Worm (Caenorhabditis elegans) whole organism, L3 larva: ENCODE data around the gene str-176.

Experiments
- ZK546.5 ChIP-seq: sonication (generic microtip); optimal IDR thresholded peaks from 2 replicates; lab custom pipeline; 2017; ENCODE audit warnings: missing biosample characterization, missing genetic modification characterization
- ama-1 ChIP-seq: fragments of 150-350 bp; optimal IDR thresholded peaks from 2 replicates; lab custom pipeline; 2018
- ceh-16 ChIP-seq: sonication (generic microtip); optimal IDR thresholded peaks from 2 replicates; lab custom pipeline; 2017; ENCODE audit warnings: missing biosample characterization, missing genetic modification characterization
- fkh-10 ChIP-seq: sonication (generic microtip); optimal IDR thresholded peaks from 2 replicates; lab custom pipeline; 2017; ENCODE audit warnings: missing biosample characterization, missing genetic modification reagents, missing genetic modification characterization
- jun-1 ChIP-seq: fragments of 150-350 bp; optimal IDR thresholded peaks from 2 replicates; lab custom pipeline; 2014; ENCODE audit warnings: missing biosample characterization, missing genetic modification reagents, missing genetic modification characterization
- nhr-77 ChIP-seq: fragments of 150-350 bp; optimal IDR thresholded peaks from 2 replicates; lab custom pipeline; 2014; ENCODE audit warnings: missing biosample characterization, missing genetic modification characterization

DNA sequence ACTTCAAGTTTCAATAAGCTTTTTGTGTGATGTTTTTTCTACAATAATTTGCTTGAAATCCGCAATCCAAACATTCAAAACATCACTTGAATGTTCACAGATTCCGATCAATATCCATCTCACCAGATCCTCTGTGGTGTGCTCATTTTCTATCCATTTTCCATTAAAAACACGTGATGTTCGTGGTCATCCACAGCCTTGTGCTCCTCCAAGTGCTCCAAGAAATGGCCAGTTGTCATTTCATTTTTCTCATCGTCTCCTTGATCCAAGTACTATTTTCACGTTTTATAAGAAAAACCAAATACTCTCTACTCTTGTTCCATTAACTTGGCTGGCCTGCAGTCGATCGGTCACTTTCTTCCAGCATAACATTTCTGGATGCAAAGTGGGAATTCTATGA, 12.6 kb upstream of the str-176 start:
- no peak for TF ChIP-seq jun-1 (tag; lab: Kevin White, UChicago)
- TF ChIP-seq ZK546.5 (tag; lab: Kevin White, UChicago), result no peak
- TF ChIP-seq ama-1 (lab: Kevin White, UChicago), result no peak
- TF ChIP-seq nhr-77 (tag; lab: Kevin White, UChicago), result no peak
- TF ChIP-seq ceh-16 (tag; lab: Kevin White, UChicago), result no peak
- no peak for TF ChIP-seq fkh-10 (GFP tag; lab: Kevin White, UChicago)
